Fruit fly (Drosophila melanogaster) whole organism, prepupa: ENCODE measurements around the gene CG17364.

Experiments
- CG10631 ChIP-seq: fragments of 200-800 bp; sonication (Bioruptor generic); optimal IDR thresholded peaks from 2 replicates; lab custom pipeline; 2016; ENCODE audit warnings: missing biosample characterization, missing genetic modification characterization
- CG10669 ChIP-seq: fragments of 200-800 bp; sonication (Bioruptor generic); optimal IDR thresholded peaks from 3 replicates; lab custom pipeline; 2018; ENCODE audit warnings: missing biosample characterization, mild to moderate bottlenecking, missing genetic modification characterization, moderate library complexity
- CG11294 ChIP-seq: fragments of 200-800 bp; sonication (Bioruptor generic); IDR thresholded peaks from 2 replicates; pipeline ENCODE4 v1.3.6; 2022; ENCODE audit warnings: missing biosample characterization, missing genetic modification characterization
- CG11762 ChIP-seq: fragments of 200-800 bp; sonication (Bioruptor generic); optimal IDR thresholded peaks from 3 replicates; lab custom pipeline; 2016; ENCODE audit warnings: missing biosample characterization, missing genetic modification characterization; ENCODE audit not compliant: insufficient read depth
- CG11902 ChIP-seq: fragments of 200-800 bp; sonication (Bioruptor generic); optimal IDR thresholded peaks from 3 replicates; lab custom pipeline; 2016; ENCODE audit warnings: missing biosample characterization, missing genetic modification characterization
- CG15336 ChIP-seq: fragments of 200-800 bp; sonication (Bioruptor generic); IDR thresholded peaks from 2 replicates; pipeline ENCODE4 v1.3.6; 2022; ENCODE audit warnings: missing biosample characterization, missing genetic modification characterization
- CG1621 ChIP-seq: fragments of 200-800 bp; sonication (Bioruptor generic); optimal IDR thresholded peaks from 3 replicates; lab custom pipeline; 2018; ENCODE audit warnings: missing biosample characterization, mild to moderate bottlenecking, missing genetic modification characterization
- CG16779 ChIP-seq: fragments of 200-800 bp; sonication (Bioruptor generic); optimal IDR thresholded peaks from 3 replicates; lab custom pipeline; 2017; ENCODE audit warnings: missing biosample characterization, mild to moderate bottlenecking, missing genetic modification characterization
- CG3032 ChIP-seq: fragments of 200-800 bp; optimal IDR thresholded peaks from 2 replicates; lab custom pipeline; 2019; ENCODE audit warnings: missing biosample characterization, mild to moderate bottlenecking, missing genetic modification characterization, moderate library complexity
- CG32006 ChIP-seq: fragments of 200-800 bp; sonication (Bioruptor generic); optimal IDR thresholded peaks from 3 replicates; lab custom pipeline; 2017; ENCODE audit warnings: missing biosample characterization, mild to moderate bottlenecking, missing genetic modification characterization
- CG34406 ChIP-seq: fragments of 200-800 bp; sonication (Bioruptor generic); optimal IDR thresholded peaks from 3 replicates; lab custom pipeline; 2016; ENCODE audit warnings: missing biosample characterization, missing genetic modification characterization
- CG4318 ChIP-seq: fragments of 200-800 bp; sonication (Bioruptor generic); optimal IDR thresholded peaks from 3 replicates; lab custom pipeline; 2017; ENCODE audit warnings: missing biosample characterization, mild to moderate bottlenecking, missing genetic modification characterization
- CG6163 ChIP-seq: fragments of 200-800 bp; sonication (Bioruptor generic); IDR thresholded peaks from 3 replicates; pipeline ENCODE4 v1.3.6; 2022; ENCODE audit warnings: missing biosample characterization, missing genetic modification characterization
- CG6276 ChIP-seq: fragments of 200-800 bp; sonication (Bioruptor generic); optimal IDR thresholded peaks from 2 replicates; lab custom pipeline; 2017; ENCODE audit warnings: missing biosample characterization, mild to moderate bottlenecking, missing genetic modification characterization
- CG6792 ChIP-seq: fragments of 200-800 bp; sonication (Bioruptor generic); optimal IDR thresholded peaks from 3 replicates; lab custom pipeline; 2016; ENCODE audit warnings: missing biosample characterization, missing genetic modification characterization
- CG6808 ChIP-seq: fragments of 200-800 bp; sonication (Bioruptor generic); optimal IDR thresholded peaks from 3 replicates; lab custom pipeline; 2017; ENCODE audit warnings: missing biosample characterization, missing genetic modification characterization, mild to moderate bottlenecking, moderate library complexity, missing genetic modification reagents
- CG7368 ChIP-seq: fragments of 200-800 bp; sonication (Bioruptor generic); optimal IDR thresholded peaks from 3 replicates; lab custom pipeline; 2016; ENCODE audit warnings: missing biosample characterization, missing genetic modification characterization
- CG9139 ChIP-seq: fragments of 200-800 bp; sonication (Bioruptor generic); optimal IDR thresholded peaks from 3 replicates; lab custom pipeline; 2017; ENCODE audit warnings: missing biosample characterization, mild to moderate bottlenecking, missing genetic modification characterization
- Eip78C ChIP-seq: fragments of 200-800 bp; sonication (Bioruptor generic); peaks from one replicate; lab custom pipeline; 2016; ENCODE audit warnings: missing biosample characterization, missing genetic modification characterization
- Eip93F ChIP-seq: fragments of 200-800 bp; sonication (Bioruptor generic); optimal IDR thresholded peaks from 2 replicates; lab custom pipeline; 2016; ENCODE audit warnings: missing biosample characterization, mild to moderate bottlenecking, missing genetic modification characterization
- Ets21C ChIP-seq: fragments of 200-800 bp; sonication (Bioruptor generic); optimal IDR thresholded peaks from 3 replicates; lab custom pipeline; 2016; ENCODE audit warnings: missing biosample characterization, missing genetic modification characterization
- Gug ChIP-seq: fragments of 200-800 bp; sonication (Bioruptor generic); IDR thresholded peaks from 2 replicates; pipeline ENCODE4 v1.3.6; 2022; ENCODE audit warnings: missing biosample characterization, missing genetic modification characterization
- Hr39 ChIP-seq: fragments of 200-800 bp; sonication (Bioruptor generic); optimal IDR thresholded peaks from 2 replicates; lab custom pipeline; 2016; ENCODE audit warnings: missing biosample characterization, missing genetic modification characterization
- Hr4 ChIP-seq: fragments of 200-800 bp; sonication (Bioruptor generic); optimal IDR thresholded peaks from 3 replicates; lab custom pipeline; 2016; ENCODE audit warnings: missing biosample characterization, missing genetic modification characterization
- Lpt ChIP-seq: fragments of 200-800 bp; sonication (Bioruptor generic); optimal IDR thresholded peaks from 3 replicates; lab custom pipeline; 2016; ENCODE audit warnings: missing biosample characterization, missing genetic modification characterization
- Met ChIP-seq: fragments of 200-800 bp; sonication (Bioruptor generic); optimal IDR thresholded peaks from 3 replicates; lab custom pipeline; 2016; ENCODE audit warnings: missing biosample characterization, missing genetic modification characterization
- OdsH ChIP-seq: fragments of 200-800 bp; sonication (Bioruptor generic); optimal IDR thresholded peaks from 3 replicates; lab custom pipeline; 2016; ENCODE audit warnings: missing biosample characterization, missing genetic modification characterization
- Sox14 ChIP-seq: fragments of 200-800 bp; sonication (Bioruptor generic); optimal IDR thresholded peaks from 3 replicates; lab custom pipeline; 2016; ENCODE audit warnings: missing biosample characterization, missing genetic modification characterization
- Sox15 ChIP-seq: fragments of 200-800 bp; sonication (Bioruptor generic); optimal IDR thresholded peaks from 3 replicates; lab custom pipeline; 2016; ENCODE audit warnings: missing biosample characterization, missing genetic modification characterization
- achi ChIP-seq: fragments of 200-800 bp; sonication (Bioruptor generic); optimal IDR thresholded peaks from 3 replicates; lab custom pipeline; 2016; ENCODE audit warnings: missing biosample characterization, missing genetic modification characterization
- acj6 ChIP-seq: fragments of 200-800 bp; sonication (Bioruptor generic); optimal IDR thresholded peaks from 3 replicates; lab custom pipeline; 2016; ENCODE audit warnings: missing biosample characterization, missing genetic modification characterization
- dac ChIP-seq: fragments of 200-800 bp; sonication (Bioruptor generic); optimal IDR thresholded peaks from 2 replicates; lab custom pipeline; 2017; ENCODE audit warnings: missing biosample characterization, mild to moderate bottlenecking, missing genetic modification characterization
- dsx ChIP-seq: fragments of 200-800 bp; optimal IDR thresholded peaks from 3 replicates; lab custom pipeline; 2019; ENCODE audit warnings: missing biosample characterization, mild to moderate bottlenecking, missing genetic modification characterization, moderate library complexity; ENCODE audit not compliant: poor library complexity, severe bottlenecking
- eg ChIP-seq: fragments of 200-800 bp; sonication (Bioruptor generic); IDR thresholded peaks from 3 replicates; pipeline ENCODE4 v1.3.6; 2022; ENCODE audit warnings: missing biosample characterization, missing genetic modification characterization
- esn ChIP-seq: fragments of 200-800 bp; sonication (Bioruptor generic); optimal IDR thresholded peaks from 2 replicates; lab custom pipeline; 2016; ENCODE audit warnings: missing biosample characterization, mild to moderate bottlenecking, missing genetic modification characterization, moderate library complexity
- fd59A ChIP-seq: fragments of 200-800 bp; sonication (Bioruptor generic); optimal IDR thresholded peaks from 2 replicates; lab custom pipeline; 2017; ENCODE audit warnings: missing biosample characterization, mild to moderate bottlenecking, missing genetic modification characterization, missing genetic modification reagents
- fd85E ChIP-seq: fragments of 200-800 bp; sonication (Bioruptor generic); optimal IDR thresholded peaks from 3 replicates; lab custom pipeline; 2016; ENCODE audit warnings: missing biosample characterization, missing genetic modification characterization
- fkh ChIP-seq: fragments of 200-800 bp; sonication (Bioruptor generic); optimal IDR thresholded peaks from 3 replicates; lab custom pipeline; 2017; ENCODE audit warnings: missing biosample characterization, mild to moderate bottlenecking, missing genetic modification characterization, moderate library complexity
- lz ChIP-seq: fragments of 200-800 bp; sonication (Bioruptor generic); optimal IDR thresholded peaks from 3 replicates; lab custom pipeline; 2016; ENCODE audit warnings: missing biosample characterization, missing genetic modification characterization
- net ChIP-seq: fragments of 200-800 bp; sonication (Bioruptor generic); optimal IDR thresholded peaks from 3 replicates; lab custom pipeline; 2016; ENCODE audit warnings: missing biosample characterization, missing genetic modification characterization
- pdm3 ChIP-seq: fragments of 200-800 bp; sonication (Bioruptor generic); optimal IDR thresholded peaks from 3 replicates; lab custom pipeline; 2016; ENCODE audit warnings: missing biosample characterization, missing genetic modification characterization
- salr ChIP-seq, 2 experiments: fragments of 200-800 bp; sonication (Bioruptor generic); optimal IDR thresholded peaks; 3 replicates each; lab custom pipeline; 2016 to 2018; ENCODE audit warnings: missing biosample characterization in 2 of 2, missing genetic modification characterization in 2 of 2, mild to moderate bottlenecking in 1 of 2
- spab ChIP-seq: fragments of 200-800 bp; sonication (Bioruptor generic); optimal IDR thresholded peaks from 2 replicates; lab custom pipeline; 2017; ENCODE audit warnings: missing biosample characterization, mild to moderate bottlenecking, missing genetic modification characterization, missing genetic modification reagents
- ss ChIP-seq, 2 experiments: fragments of 200-800 bp; sonication (Bioruptor generic); optimal IDR thresholded peaks; 2 replicates in 1 of 2; 3 replicates in 1 of 2; lab custom pipeline; 2017 to 2018; ENCODE audit warnings: mild to moderate bottlenecking in 2 of 2, missing biosample characterization in 2 of 2, missing genetic modification characterization in 2 of 2, moderate library complexity in 1 of 2
- topi ChIP-seq: fragments of 200-800 bp; sonication (Bioruptor generic); optimal IDR thresholded peaks from 3 replicates; lab custom pipeline; 2016; ENCODE audit warnings: missing biosample characterization, missing genetic modification characterization
- vri ChIP-seq: fragments of 200-800 bp; sonication (Bioruptor generic); optimal IDR thresholded peaks from 3 replicates; lab custom pipeline; 2016; ENCODE audit warnings: missing biosample characterization, mild to moderate bottlenecking, missing genetic modification characterization

CG17364 gene

DNA sequence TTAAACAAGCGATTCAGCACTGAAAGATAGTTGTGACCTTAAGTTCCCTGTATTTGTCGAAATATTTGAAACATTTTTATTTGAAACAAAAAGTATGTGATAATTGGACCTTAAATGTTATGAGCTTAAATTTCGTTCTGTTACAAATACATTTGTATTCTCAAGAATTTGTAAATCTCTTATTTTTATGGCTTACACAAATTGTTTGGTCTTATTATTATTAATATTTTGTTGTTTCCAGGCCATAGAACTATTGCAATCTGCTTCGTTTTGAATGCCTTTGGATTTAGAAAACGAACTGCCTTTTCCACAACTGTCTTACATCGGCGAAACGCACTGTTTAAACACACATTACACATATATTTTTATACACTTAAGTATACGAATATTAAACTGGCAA lies 41.3 kb upstream of the CG17364 start, which contains the start of gene CG6661:
Gene CG6661 (plus strand): TSS at position 301 of the 400 bp plus-strand sequence.
- no peak for TF ChIP-seq net (GFP tag; lab: Kevin White, UChicago)
- no peak for TF ChIP-seq CG15336 (GFP tag; lab: Robert Waterston, UW)
- TF ChIP-seq fd59A, result no peak
- TF ChIP-seq pdm3 (GFP tag; lab: Kevin White, UChicago), result no peak
- TF ChIP-seq CG34406 (GFP tag; lab: Kevin White, UChicago), result no peak
- TF ChIP-seq CG6808 (GFP tag; lab: Kevin White, UChicago), result no peak
- no peak for TF ChIP-seq CG10631
- TF ChIP-seq CG16779 (tag; lab: Kevin White, UChicago), result no peak
- no peak for TF ChIP-seq dac (GFP tag; lab: Kevin White, UChicago)
- no peak for TF ChIP-seq lz
- no peak for TF ChIP-seq CG4318
- TF ChIP-seq Ets21C, result no peak
- no peak for TF ChIP-seq CG3032 (tag; lab: Kevin White, UChicago)
- TF ChIP-seq CG6792 (GFP tag; lab: Kevin White, UChicago), result no peak
- TF ChIP-seq CG7368, result no peak
- no peak for TF ChIP-seq Gug (GFP tag; lab: Robert Waterston, UW)
- TF ChIP-seq CG1621, result no peak
- no peak for TF ChIP-seq Sox15 (GFP tag; lab: Kevin White, UChicago)

DNA sequence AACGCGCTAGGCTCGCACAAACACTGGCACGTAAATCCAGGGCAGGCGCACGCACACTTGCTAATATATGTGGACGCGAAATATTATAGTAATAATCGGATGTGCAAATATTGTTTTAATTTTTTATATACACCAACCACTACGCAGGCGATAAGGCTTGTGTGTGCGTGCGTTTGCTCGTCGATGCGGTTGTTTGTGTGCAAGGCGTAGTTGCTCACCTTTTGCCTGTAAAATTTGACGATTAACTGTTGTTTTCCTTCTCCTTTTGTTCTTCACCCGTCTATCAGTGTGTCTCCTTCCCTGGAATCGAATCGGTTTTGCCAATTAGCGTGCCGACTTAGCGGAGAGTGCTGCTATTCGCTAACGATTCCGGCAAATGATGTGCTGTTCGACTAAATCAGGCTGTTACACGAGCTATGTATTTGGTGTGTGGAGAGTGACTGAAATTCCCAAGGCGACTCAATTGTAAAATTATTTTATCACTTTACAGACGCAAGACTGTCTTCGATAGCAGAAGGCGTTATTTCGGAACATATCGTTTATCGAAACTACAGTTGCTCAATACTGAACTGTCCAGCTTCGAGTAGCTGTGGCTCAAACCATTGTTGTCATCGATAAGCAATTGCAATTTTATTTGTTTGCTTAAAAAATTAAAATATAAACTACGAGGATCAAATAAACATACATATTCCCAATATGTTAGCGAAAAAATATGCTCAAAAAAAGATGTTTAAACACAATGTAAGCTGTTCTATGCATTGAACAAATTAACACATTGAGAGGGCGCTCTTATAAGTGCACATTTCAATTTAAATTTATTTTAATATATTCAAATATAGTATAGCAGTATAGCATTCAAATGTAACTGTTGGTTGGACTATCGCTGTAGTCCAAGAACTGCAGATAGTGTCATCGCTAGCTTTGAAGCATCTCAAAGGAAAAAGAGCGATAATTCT lies 38.2 kb upstream of the CG17364 start, which contains the start of the genes CG6650 and endos:
Gene CG6650 (plus strand): TSS at position 280 of the 956 bp plus-strand sequence.
Gene endos (minus strand): TSS at position 536 of the 956 bp plus-strand sequence.
- TF ChIP-seq Lpt (GFP tag; lab: Kevin White, UChicago) (no peak), CG15336 (GFP tag; lab: Robert Waterston, UW) (no peak; the same call in 1 of the 2 replicates), dsx (peak; percentile 25), CG9139 (GFP tag; lab: Kevin White, UChicago) (peak; percentile 35), topi (GFP tag; lab: Kevin White, UChicago) (no peak), esn (GFP tag; lab: Kevin White, UChicago) (peak; percentile 20), OdsH (GFP tag; lab: Kevin White, UChicago) (peak; percentile 39), salr (GFP tag; optimal IDR thresholded peaks at IDR 0.05; lab: Kevin White, UChicago) (no peak), CG10669 (GFP tag; lab: Kevin White, UChicago) (peak; percentile 19), CG6163 (GFP tag; lab: Robert Waterston, UW) (peak; percentile 19), net (GFP tag; lab: Kevin White, UChicago) (peak; percentile 3), achi (GFP tag; lab: Kevin White, UChicago) (peak; percentile 22), CG16779 (tag; lab: Kevin White, UChicago) (peak; percentile 65), CG11762 (GFP tag; lab: Kevin White, UChicago) (peak; percentile 17), lz (peak; percentile 12), spab (GFP tag; lab: Kevin White, UChicago) (no peak), CG6276 (no peak), CG11294 (GFP tag; lab: Robert Waterston, UW) (no peak; the same call in 1 of the 2 replicates), CG7368 (no peak), pdm3 (GFP tag; lab: Kevin White, UChicago) (no peak), Eip93F (GFP tag; lab: Kevin White, UChicago) (peak; percentile 41), CG6808 (GFP tag; lab: Kevin White, UChicago) (peak; percentile 63), Met (GFP tag; lab: Kevin White, UChicago) (peak; percentile 11), acj6 (peak; percentile 25), Sox15 (GFP tag; lab: Kevin White, UChicago) (no peak), Gug (GFP tag; lab: Robert Waterston, UW) (no peak), CG34406 (GFP tag; lab: Kevin White, UChicago) (peak; percentile 14), fkh (GFP tag; lab: Kevin White, UChicago) (peak; percentile 81), Hr39 (GFP tag; lab: Kevin White, UChicago) (peak; percentile 18), vri (GFP tag; lab: Kevin White, UChicago) (peak; percentile 54), eg (GFP tag; lab: Robert Waterston, UW) (no peak), fd85E (GFP tag; lab: Kevin White, UChicago) (no peak), CG3032 (tag; lab: Kevin White, UChicago) (peak; percentile 35), Sox14 (GFP tag; lab: Kevin White, UChicago) (peak; percentile 52), Hr4 (GFP tag; lab: Kevin White, UChicago) (peak; percentile 44), Eip78C (GFP tag; lab: Kevin White, UChicago) (peak; percentile 74), CG11902 (no peak), ss (GFP tag; optimal IDR thresholded peaks at IDR 0.05; lab: Kevin White, UChicago) (peak; percentile 64), CG32006 (GFP tag; lab: Kevin White, UChicago) (peak; percentile 48), fd59A (no peak)
